Worm (Caenorhabditis elegans): ENCODE data around the gene Y56A3A.28.

- TF ChIP-seq sea-2 (GFP tag; IDR thresholded peaks at IDR 0.05), result no peak
- TF ChIP-seq F57C9.4 (tag; optimal IDR thresholded peaks at IDR 0.05), result no peak
- TF ChIP-seq akir-1 (GFP tag; optimal IDR thresholded peaks at IDR 0.05), result no peak
- TF ChIP-seq ets-4 (GFP tag; optimal IDR thresholded peaks at IDR 0.05), result no peak
- no peak for TF ChIP-seq efl-1 (GFP tag; optimal IDR thresholded peaks at IDR 0.05)
- TF ChIP-seq attf-3 (GFP tag; conservative IDR thresholded peaks at IDR 0.05), result no peak
- TF ChIP-seq lin-35 (GFP tag; optimal IDR thresholded peaks at IDR 0.05), result no peak
Observed at ce11 chrIII:11982474-11982873, 11.3 kb upstream of the Y56A3A.28 start.

Data from whole organism, young adult.